Fruit fly (Drosophila melanogaster) whole organism, embryonic: ENCODE measurements around the gene Oatp33Eb.
A peak's percentile ranks its signal among the peaks of the same experiment; 100 is the strongest.

Experiments used
- ATbp ChIP-seq: fragments of 200-800 bp; sonication (Bioruptor generic); optimal IDR thresholded peaks from 2 replicates; lab custom pipeline; 2017; ENCODE audit warnings: missing biosample characterization, mild to moderate bottlenecking, missing genetic modification characterization, missing genetic modification reagents
- Aef1 ChIP-seq: fragments of 200-800 bp; sonication (Bioruptor generic); IDR thresholded peaks from 3 replicates; pipeline ENCODE4 v1.3.6; 2022; ENCODE audit warnings: missing biosample characterization, missing genetic modification characterization
- Blimp-1 ChIP-seq: fragments of 200-800 bp; sonication (Bioruptor generic); optimal IDR thresholded peaks from 3 replicates; lab custom pipeline; 2018; ENCODE audit warnings: missing biosample characterization, missing genetic modification characterization, mild to moderate bottlenecking, moderate library complexity, missing genetic modification reagents
- CG11504 ChIP-seq: fragments of 200-800 bp; sonication (Bioruptor generic); optimal IDR thresholded peaks from 3 replicates; lab custom pipeline; 2019; ENCODE audit warnings: missing biosample characterization, mild to moderate bottlenecking, missing genetic modification characterization, moderate library complexity
- CG15011 ChIP-seq: fragments of 200-800 bp; sonication (Bioruptor generic); optimal IDR thresholded peaks from 3 replicates; lab custom pipeline; 2018; ENCODE audit warnings: missing biosample characterization, mild to moderate bottlenecking, missing genetic modification characterization
- CG15696 ChIP-seq: fragments of 200-800 bp; sonication (Bioruptor generic); optimal IDR thresholded peaks from 2 replicates; lab custom pipeline; 2019; ENCODE audit warnings: missing biosample characterization, mild to moderate bottlenecking, missing genetic modification characterization, moderate library complexity
- CG17186 ChIP-seq: fragments of 200-800 bp; sonication (Bioruptor generic); optimal IDR thresholded peaks from 3 replicates; lab custom pipeline; 2017; ENCODE audit warnings: missing biosample characterization, missing genetic modification reagents, missing genetic modification characterization
- CG17359 ChIP-seq: fragments of 200-800 bp; sonication (Bioruptor generic); optimal IDR thresholded peaks from 3 replicates; lab custom pipeline; 2018; ENCODE audit warnings: missing biosample characterization, mild to moderate bottlenecking, missing genetic modification characterization, moderate library complexity
- CG17361 ChIP-seq: fragments of 200-800 bp; sonication (Bioruptor generic); IDR thresholded peaks from 3 replicates; pipeline ENCODE4 v1.3.6; 2022; ENCODE audit warnings: missing biosample characterization, missing genetic modification characterization
- CG1832 ChIP-seq: fragments of 200-800 bp; sonication (Bioruptor generic); optimal IDR thresholded peaks from 2 replicates; lab custom pipeline; 2017; ENCODE audit warnings: missing biosample characterization, mild to moderate bottlenecking, missing genetic modification characterization, inconsistent platforms
- CG30431 ChIP-seq: fragments of 200-800 bp; sonication (Bioruptor generic); optimal IDR thresholded peaks from 2 replicates; lab custom pipeline; 2017; ENCODE audit warnings: missing biosample characterization, missing genetic modification characterization
- CG31441 ChIP-seq: fragments of 200-800 bp; sonication (Bioruptor generic); IDR thresholded peaks from 2 replicates; pipeline ENCODE4 v1.3.6; 2022; ENCODE audit warnings: missing biosample characterization, missing genetic modification characterization
- CG42726 ChIP-seq: fragments of 200-800 bp; sonication (Bioruptor generic); IDR thresholded peaks from 2 replicates; pipeline ENCODE4 v1.3.6; 2022; ENCODE audit warnings: missing biosample characterization, missing genetic modification characterization; ENCODE audit not compliant: partially characterized antibody
- CG7357 ChIP-seq: fragments of 200-800 bp; sonication (Bioruptor generic); IDR thresholded peaks from 3 replicates; pipeline ENCODE4 v1.3.6; 2022; ENCODE audit warnings: missing biosample characterization, missing genetic modification characterization
- CG7372 ChIP-seq: fragments of 200-800 bp; sonication (Bioruptor generic); IDR thresholded peaks from 2 replicates; pipeline ENCODE4 v1.3.6; 2022; ENCODE audit warnings: missing biosample characterization, missing genetic modification characterization
- CG8281 ChIP-seq: fragments of 200-800 bp; sonication (Bioruptor generic); optimal IDR thresholded peaks from 2 replicates; lab custom pipeline; 2018; ENCODE audit warnings: missing biosample characterization, mild to moderate bottlenecking, missing genetic modification characterization, moderate library complexity
- CHES-1-like ChIP-seq: fragments of 200-800 bp; sonication (Bioruptor generic); optimal IDR thresholded peaks from 2 replicates; lab custom pipeline; 2016; ENCODE audit warnings: missing biosample characterization, missing genetic modification characterization
- Dad ChIP-seq: fragments of 200-800 bp; sonication (Bioruptor generic); optimal IDR thresholded peaks from 3 replicates; lab custom pipeline; 2016; ENCODE audit warnings: missing biosample characterization, missing genetic modification characterization
- Fer3 ChIP-seq: fragments of 200-800 bp; sonication (Bioruptor generic); optimal IDR thresholded peaks from 2 replicates; lab custom pipeline; 2018; ENCODE audit warnings: missing biosample characterization, mild to moderate bottlenecking, missing genetic modification characterization, moderate library complexity
- HLH4C ChIP-seq: fragments of 200-800 bp; sonication (Bioruptor generic); IDR thresholded peaks from 3 replicates; pipeline ENCODE4 v1.3.6; 2022; ENCODE audit warnings: missing biosample characterization, missing genetic modification characterization; ENCODE audit not compliant: partially characterized antibody
- Hr3 ChIP-seq: fragments of 200-800 bp; sonication (Bioruptor generic); optimal IDR thresholded peaks from 3 replicates; lab custom pipeline; 2016; ENCODE audit warnings: missing biosample characterization, missing genetic modification characterization
- Nf-YA ChIP-seq: fragments of 200-800 bp; sonication (Bioruptor generic); IDR thresholded peaks from 2 replicates; pipeline ENCODE4 v1.3.6; 2022; ENCODE audit warnings: missing biosample characterization, missing genetic modification characterization
- NfI ChIP-seq: fragments of 200-800 bp; sonication (Bioruptor generic); optimal IDR thresholded peaks from 3 replicates; lab custom pipeline; 2018; ENCODE audit warnings: missing biosample characterization, mild to moderate bottlenecking, missing genetic modification characterization, moderate library complexity
- Opbp ChIP-seq: fragments of 200-800 bp; sonication (Bioruptor generic); IDR thresholded peaks from 3 replicates; pipeline ENCODE4 v1.3.6; 2022; ENCODE audit warnings: missing biosample characterization, missing genetic modification characterization; ENCODE audit not compliant: partially characterized antibody
- Pdp1 ChIP-seq, 2 experiments: fragments of 200-800 bp; sonication (Bioruptor generic); optimal IDR thresholded peaks; 3 replicates each; lab custom pipeline; 2016; ENCODE audit warnings: missing biosample characterization in 2 of 2, missing genetic modification characterization in 2 of 2, mild to moderate bottlenecking in 1 of 2, moderate library complexity in 1 of 2
- Ssrp ChIP-seq: fragments of 200-800 bp; sonication (Bioruptor generic); optimal IDR thresholded peaks from 2 replicates; lab custom pipeline; 2018; ENCODE audit warnings: missing biosample characterization, mild to moderate bottlenecking, missing genetic modification characterization, moderate library complexity
- ab ChIP-seq: fragments of 200-800 bp; sonication (Bioruptor generic); optimal IDR thresholded peaks from 2 replicates; lab custom pipeline; 2016; ENCODE audit warnings: missing biosample characterization, missing genetic modification characterization
- ato ChIP-seq: fragments of 200-800 bp; sonication (Bioruptor generic); IDR thresholded peaks from 2 replicates; pipeline ENCODE4 v1.3.6; 2022; ENCODE audit warnings: missing biosample characterization, missing genetic modification characterization; ENCODE audit not compliant: partially characterized antibody
- bab2 ChIP-seq: fragments of 200-800 bp; sonication (Bioruptor generic); optimal IDR thresholded peaks from 2 replicates; lab custom pipeline; 2016; ENCODE audit warnings: missing biosample characterization, missing genetic modification characterization
- bigmax ChIP-seq: fragments of 200-800 bp; sonication (Bioruptor generic); optimal IDR thresholded peaks from 2 replicates; lab custom pipeline; 2018; ENCODE audit warnings: missing biosample characterization, mild to moderate bottlenecking, missing genetic modification characterization
- caup ChIP-seq: fragments of 200-800 bp; sonication (Bioruptor generic); optimal IDR thresholded peaks from 3 replicates; lab custom pipeline; 2017; ENCODE audit warnings: missing biosample characterization, mild to moderate bottlenecking, missing genetic modification characterization, moderate library complexity; ENCODE audit not compliant: severe bottlenecking
- corto ChIP-seq: fragments of 200-800 bp; sonication (Bioruptor generic); optimal IDR thresholded peaks from 2 replicates; lab custom pipeline; 2016; ENCODE audit warnings: missing biosample characterization, mild to moderate bottlenecking, missing genetic modification characterization, moderate library complexity
- dysf ChIP-seq: fragments of 200-800 bp; sonication (Bioruptor generic); IDR thresholded peaks from 3 replicates; pipeline ENCODE4 v1.3.6; 2022; ENCODE audit warnings: missing biosample characterization, missing genetic modification characterization
- gro ChIP-seq: fragments of 200-800 bp; sonication (Bioruptor generic); optimal IDR thresholded peaks from 2 replicates; lab custom pipeline; 2016; ENCODE audit warnings: missing biosample characterization, missing genetic modification characterization
- gt ChIP-seq: fragments of 200-800 bp; sonication (Bioruptor generic); IDR thresholded peaks from 2 replicates; pipeline ENCODE4 v1.3.6; 2022; ENCODE audit warnings: missing biosample characterization, missing genetic modification characterization
- lbe ChIP-seq: fragments of 200-800 bp; sonication (Bioruptor generic); optimal IDR thresholded peaks from 2 replicates; lab custom pipeline; 2016; ENCODE audit warnings: missing biosample characterization, mild to moderate bottlenecking, missing genetic modification characterization
- mirr ChIP-seq: fragments of 200-800 bp; sonication (Bioruptor generic); optimal IDR thresholded peaks from 3 replicates; lab custom pipeline; 2018; ENCODE audit warnings: missing biosample characterization, mild to moderate bottlenecking, missing genetic modification characterization
- mld ChIP-seq: fragments of 200-800 bp; sonication (Bioruptor generic); IDR thresholded peaks from 3 replicates; pipeline ENCODE4 v1.3.6; 2022; ENCODE audit warnings: missing biosample characterization, missing genetic modification characterization; ENCODE audit not compliant: partially characterized antibody
- nmo ChIP-seq: fragments of 200-800 bp; sonication (Bioruptor generic); optimal IDR thresholded peaks from 2 replicates; lab custom pipeline; 2018; ENCODE audit warnings: missing biosample characterization, mild to moderate bottlenecking, missing genetic modification characterization, moderate library complexity
- pb ChIP-seq: fragments of 200-800 bp; sonication (Bioruptor generic); optimal IDR thresholded peaks from 3 replicates; lab custom pipeline; 2016; ENCODE audit warnings: missing biosample characterization, missing genetic modification characterization
- slp2 ChIP-seq: fragments of 200-800 bp; sonication (Bioruptor generic); optimal IDR thresholded peaks from 2 replicates; lab custom pipeline; 2016; ENCODE audit warnings: missing biosample characterization, missing genetic modification characterization
- sna ChIP-seq: fragments of 200-800 bp; sonication (Bioruptor generic); IDR thresholded peaks from 2 replicates; pipeline ENCODE4 v1.3.6; 2022; ENCODE audit warnings: missing biosample characterization, missing genetic modification characterization; ENCODE audit not compliant: partially characterized antibody
- twi ChIP-seq: fragments of 200-800 bp; optimal IDR thresholded peaks from 2 replicates; lab custom pipeline; 2019; ENCODE audit warnings: missing biosample characterization, mild to moderate bottlenecking, missing genetic modification characterization, moderate library complexity

Oatp33Eb gene

DNA sequence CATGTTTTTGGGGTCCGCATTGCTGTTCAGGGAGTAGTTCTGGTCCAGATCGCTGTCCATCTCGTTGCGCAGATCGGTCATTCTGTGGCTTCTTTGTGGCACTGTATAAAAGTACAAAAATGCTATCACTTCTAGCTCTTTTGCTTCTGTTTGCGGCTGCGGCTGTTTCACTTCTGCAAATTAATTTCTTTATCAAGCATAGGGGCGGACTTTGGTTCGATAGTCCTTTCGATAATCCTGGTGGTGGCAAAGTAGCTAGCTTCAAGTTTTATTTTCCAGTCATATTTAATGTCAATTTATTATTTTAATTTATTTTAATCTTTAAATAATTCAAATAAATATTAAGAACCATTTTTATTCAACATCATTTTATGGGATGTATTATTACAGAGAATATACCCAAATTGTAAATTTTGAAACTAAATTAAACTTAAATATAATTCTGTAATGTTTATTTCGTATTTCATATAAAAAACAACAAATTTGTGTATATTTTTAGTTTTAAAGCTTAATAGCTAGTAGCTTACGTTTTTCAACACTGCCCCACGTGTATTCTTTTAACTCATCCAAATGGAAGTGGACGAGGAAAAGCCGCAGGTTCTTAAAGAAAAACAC, 20.7 kb upstream of the Oatp33Eb start, which contains the start of the genes CG5446 and Trm1 (continued):
- TF ChIP-seq CG7372 (GFP tag; lab: Robert Waterston, UW) (0 out of 2 replicates have a peak, but pooled peaks have one; percentile 40), dysf (GFP tag; lab: Robert Waterston, UW) (peak; percentile 60; the same call in 2 of the 3 replicates), CG17361 (peak; percentile 91), Hr3 (GFP tag; lab: Kevin White, UChicago) (peak; percentile 80), Ssrp (peak; percentile 69), CG11504 (tag; lab: Kevin White, UChicago) (peak; percentile 81)

DNA sequence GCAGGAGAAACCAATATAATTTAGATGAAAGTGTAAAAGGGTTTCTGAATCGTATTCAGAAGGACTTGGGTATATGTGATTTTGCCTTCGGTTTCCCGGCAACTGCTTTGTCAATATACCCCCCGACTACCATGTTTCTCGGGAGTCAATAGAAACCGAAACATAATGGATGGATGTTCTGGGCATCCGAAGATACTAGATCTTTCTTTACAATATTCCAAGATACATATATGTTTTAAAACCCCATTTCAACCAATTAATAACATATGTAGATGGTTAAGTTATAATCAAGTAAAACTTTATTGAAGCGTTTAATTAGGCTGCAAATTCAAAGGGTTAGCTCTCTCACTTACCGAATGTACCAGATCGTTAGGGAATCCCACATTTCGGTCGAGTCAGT, 17.5 kb upstream of the Oatp33Eb start, which contains the start of gene CG5435:
Gene CG5435, minus strand, starts transcription at position 101 of the 400 bp plus-strand sequence.
- TF ChIP-seq HLH4C (GFP tag; lab: Robert Waterston, UW) (no peak), slp2 (GFP tag; lab: Kevin White, UChicago) (no peak), CHES-1-like (GFP tag; lab: Kevin White, UChicago) (no peak)
- TF ChIP-seq, all 482 proteins: peak for 0

DNA sequence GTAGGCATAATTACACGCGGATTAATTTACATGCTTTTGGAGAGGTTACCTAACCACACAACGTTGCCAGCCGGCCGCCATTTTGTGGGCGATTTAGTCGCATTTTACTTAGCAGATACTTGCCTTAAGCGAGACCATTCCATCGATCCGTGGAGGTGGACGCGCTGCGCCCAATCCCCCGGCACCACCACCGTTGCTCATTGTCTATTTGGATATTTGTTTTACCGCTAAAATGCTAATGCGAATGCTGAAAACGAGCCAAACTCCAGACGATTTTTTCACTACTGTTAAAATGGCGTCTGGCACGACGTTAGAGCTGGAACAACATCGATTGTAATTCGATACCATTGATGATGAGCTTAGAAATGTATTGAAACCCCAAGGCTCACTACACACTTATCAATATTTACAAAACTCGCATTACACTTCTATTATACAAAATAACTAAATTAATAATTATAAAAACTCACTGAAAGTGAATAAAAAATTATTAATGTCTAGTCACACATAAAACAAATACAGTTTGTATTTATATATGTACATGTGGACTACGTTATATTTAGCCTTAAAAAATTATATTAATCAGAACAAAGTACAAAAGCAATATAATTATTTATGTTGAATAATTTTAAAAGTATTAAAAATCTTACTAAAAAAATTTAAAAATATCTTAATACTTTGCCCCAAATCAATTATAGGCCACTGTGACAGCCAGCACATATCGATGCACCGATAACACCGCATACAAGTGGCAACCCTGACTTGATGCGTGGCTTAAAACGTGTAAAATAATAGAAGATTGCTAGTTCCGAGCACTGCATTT, 14.4 kb upstream of the Oatp33Eb start, which contains the start of gene eRF3:
Gene eRF3, plus strand, starts transcription at position 741 of the 823 bp plus-strand sequence.
- TF ChIP-seq Fer3 (tag; lab: Kevin White, UChicago) (peak; percentile 74), Blimp-1 (GFP tag; lab: Kevin White, UChicago) (peak; percentile 74), CG17359 (tag; lab: Kevin White, UChicago) (peak; percentile 72), CG15011 (GFP tag; lab: Kevin White, UChicago) (peak; percentile 20), Dad (GFP tag; lab: Kevin White, UChicago) (no peak), CG8281 (peak; percentile 45), mld (no peak), CG30431 (GFP tag; lab: Kevin White, UChicago) (peak; percentile 53), CG17186 (GFP tag; lab: Kevin White, UChicago) (no peak), caup (GFP tag; lab: Kevin White, UChicago) (peak; percentile 48), nmo (GFP tag; lab: Kevin White, UChicago) (peak; percentile 92), corto (GFP tag; lab: Kevin White, UChicago) (no peak), gro (GFP tag; lab: Kevin White, UChicago) (no peak), ATbp (GFP tag; lab: Kevin White, UChicago) (peak; percentile 33), bigmax (GFP tag; lab: Kevin White, UChicago) (peak; percentile 91), CG1832 (GFP tag; lab: Kevin White, UChicago) (no peak), sna (GFP tag; lab: Robert Waterston, UW) (peak; percentile 30; the same call in 1 of the 2 replicates), Aef1 (GFP tag; lab: Robert Waterston, UW) (peak; percentile 67), Opbp (GFP tag; lab: Robert Waterston, UW) (0 out of 3 replicates have a peak, but pooled peaks have one; percentile 29), gt (GFP tag; lab: Robert Waterston, UW) (peak; percentile 48), mirr (GFP tag; lab: Kevin White, UChicago) (peak; percentile 9), CG42726 (GFP tag; lab: Robert Waterston, UW) (no peak), CG31441 (GFP tag; lab: Robert Waterston, UW) (peak; percentile 88), ato (GFP tag; lab: Robert Waterston, UW) (no peak), CG15696 (tag; lab: Kevin White, UChicago) (peak; percentile 87), bab2 (GFP tag; lab: Kevin White, UChicago) (peak; percentile 14), Nf-YA (GFP tag; lab: Robert Waterston, UW) (no peak; the same call in 1 of the 2 replicates), pb (GFP tag; lab: Kevin White, UChicago) (no peak), lbe (peak; percentile 18), NfI (GFP tag; lab: Kevin White, UChicago) (peak; percentile 62), twi (tag; lab: Kevin White, UChicago) (peak; percentile 75), ab (GFP tag; lab: Kevin White, UChicago) (no peak), Pdp1 (GFP tag; optimal IDR thresholded peaks at IDR 0.05; lab: Kevin White, UChicago) (peak in 1 of 2 experiments; percentile 96), CG7357 (peak; percentile 78)
